Worm (Caenorhabditis elegans) whole organism, young adult: ENCODE measurements around the gene srh-145.

Source experiments
- C17E4.6 ChIP-seq: fragments of 200-800 bp; sonication (Bioruptor generic); IDR thresholded peaks from 2 replicates; pipeline ENCODE4 v1.3.6; 2022; ENCODE audit warnings: missing genetic modification reagents, missing genetic modification characterization, missing compliant biosample characterization
- sdz-38 ChIP-seq: sonication (generic microtip); optimal IDR thresholded peaks from 2 replicates; lab custom pipeline; 2016; ENCODE audit warnings: missing genotype, missing genetic modification characterization, missing compliant biosample characterization

DNA sequence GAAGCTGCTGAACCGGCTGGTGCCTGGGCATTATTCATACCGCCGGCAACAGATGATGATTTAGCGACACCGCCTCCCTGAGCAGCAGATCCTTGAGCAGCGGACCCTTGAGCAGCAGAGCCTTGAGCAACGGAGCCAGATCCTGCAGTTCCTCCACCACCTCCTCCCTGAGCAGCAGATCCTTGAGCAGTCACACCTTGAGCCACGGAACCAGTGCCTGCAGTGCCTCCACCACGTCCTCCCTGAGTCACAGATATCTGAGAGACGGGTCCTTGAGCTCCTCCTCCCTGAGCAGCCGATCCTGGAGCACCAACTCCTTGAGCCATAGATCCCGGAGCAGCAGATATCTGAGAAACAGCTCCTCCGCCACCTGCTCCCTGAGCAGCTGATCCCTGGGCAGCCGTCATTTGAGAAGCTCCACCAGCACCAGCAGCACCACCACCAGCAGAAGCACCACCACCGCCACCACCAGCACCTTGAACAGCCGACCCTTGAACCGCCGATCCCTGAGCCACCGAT is 34.0 kb upstream of the srh-145 start:
- TF ChIP-seq C17E4.6 (GFP tag; lab: Robert Waterston, UW), result no peak
- no peak for TF ChIP-seq sdz-38 (tag; lab: Kevin White, UChicago)
